Fruit fly (Drosophila melanogaster): ENCODE results near the gene side-II.
A peak's percentile ranks its signal among the peaks of the same experiment; 100 is the strongest.

side-II gene

dm6 chr2L:14995594-14996463, 23.7 kb upstream of the side-II start (continued):
- TF ChIP-seq p53 (GFP tag; optimal IDR thresholded peaks at IDR 0.05): no peak
- TF ChIP-seq Lpt (GFP tag; optimal IDR thresholded peaks at IDR 0.05): no peak
- TF ChIP-seq Hr51 (GFP tag; optimal IDR thresholded peaks at IDR 0.05): peak; percentile 30 to 96
- peak; percentile 65 for TF ChIP-seq pros (GFP tag; optimal IDR thresholded peaks at IDR 0.05)
- peak; percentile 77 for TF ChIP-seq trh (GFP tag; optimal IDR thresholded peaks at IDR 0.05)
- TF ChIP-seq D (optimal IDR thresholded peaks at IDR 0.05): no peak
- TF ChIP-seq D (GFP tag; optimal IDR thresholded peaks at IDR 0.05): peak; percentile 90
- TF ChIP-seq sd (tag; optimal IDR thresholded peaks at IDR 0.05): peak; percentile 84
- TF ChIP-seq CG14014 (GFP tag; IDR thresholded peaks at IDR 0.05): peak; percentile 85
- peak; percentile 52 for TF ChIP-seq Sry-β (GFP tag; optimal IDR thresholded peaks at IDR 0.05)
- TF ChIP-seq CG4360 (GFP tag; IDR thresholded peaks at IDR 0.05): peak; percentile 88
- peak in 1 of 2 experiments; percentile 93 for TF ChIP-seq Eip74EF (GFP tag; optimal IDR thresholded peaks at IDR 0.05)
- TF ChIP-seq sna (GFP tag; IDR thresholded peaks at IDR 0.05; ENCODE audit: partially characterized antibody): peak; percentile 56
- TF ChIP-seq Sox100B (GFP tag; optimal IDR thresholded peaks at IDR 0.05): peak; percentile 95
- no peak for TF ChIP-seq hth (optimal IDR thresholded peaks at IDR 0.05)
- peak; percentile 93 for TF ChIP-seq HLHmδ (GFP tag; optimal IDR thresholded peaks at IDR 0.05)
- TF ChIP-seq CG12104 (GFP tag; optimal IDR thresholded peaks at IDR 0.05): peak; percentile 88
- TF ChIP-seq zf30C (GFP tag; optimal IDR thresholded peaks at IDR 0.05): peak; percentile 60
- TF ChIP-seq zfh1 (GFP tag; IDR thresholded peaks at IDR 0.05): peak; percentile 89
- no peak for TF ChIP-seq Dfd (GFP tag; optimal IDR thresholded peaks at IDR 0.05)
- no peak for TF ChIP-seq zfh2 (GFP tag; optimal IDR thresholded peaks at IDR 0.05)
- TF ChIP-seq Med (GFP tag): peak; percentile 83
- no peak for TF ChIP-seq disco-r (GFP tag; optimal IDR thresholded peaks at IDR 0.05)
- no peak for TF ChIP-seq CG3995 (GFP tag; optimal IDR thresholded peaks at IDR 0.05)
- peak; percentile 94 for TF ChIP-seq Drgx (GFP tag; IDR thresholded peaks at IDR 0.05)
- peak; percentile 73; the same call in 1 of the 2 replicates for TF ChIP-seq CG31224 (GFP tag; IDR thresholded peaks at IDR 0.05)
- TF ChIP-seq Asciz (GFP tag; optimal IDR thresholded peaks at IDR 0.05): peak; percentile 92
- TF ChIP-seq gce (GFP tag; IDR thresholded peaks at IDR 0.05): peak; percentile 92
- no peak for TF ChIP-seq ftz-f1 (GFP tag; optimal IDR thresholded peaks at IDR 0.05)
- TF ChIP-seq CG31365 (tag; optimal IDR thresholded peaks at IDR 0.05): peak; percentile 56
- peak; percentile 12 for TF ChIP-seq maf-S (GFP tag; optimal IDR thresholded peaks at IDR 0.05)
- TF ChIP-seq CG30020 (tag; optimal IDR thresholded peaks at IDR 0.05): peak; percentile 46
- peak; percentile 83 for TF ChIP-seq Chrac-16 (GFP tag; optimal IDR thresholded peaks at IDR 0.05)
- peak; percentile 78 for TF ChIP-seq CG6175 (GFP tag; IDR thresholded peaks at IDR 0.05)
- TF ChIP-seq vvl (GFP tag; IDR thresholded peaks at IDR 0.05): peak; percentile 97
- no peak for TF ChIP-seq CG15479 (GFP tag; optimal IDR thresholded peaks at IDR 0.05)
- TF ChIP-seq CG10274 (GFP tag; optimal IDR thresholded peaks at IDR 0.05): peak; percentile 42
- peak; percentile 74 for TF ChIP-seq Nf-YB (GFP tag; optimal IDR thresholded peaks at IDR 0.05)
- TF ChIP-seq gfzf (GFP tag; optimal IDR thresholded peaks at IDR 0.05): no peak
- peak; percentile 69 for TF ChIP-seq wdn (GFP tag; IDR thresholded peaks at IDR 0.05)
- peak; percentile 80 for TF ChIP-seq CG12219 (GFP tag; optimal IDR thresholded peaks at IDR 0.05)
- peak; percentile 79 to 96 for TF ChIP-seq bsh (GFP tag; optimal IDR thresholded peaks at IDR 0.05)
- TF ChIP-seq pho (GFP tag; optimal IDR thresholded peaks at IDR 0.05): peak; percentile 12
- peak; percentile 96 for TF ChIP-seq Aef1 (GFP tag; IDR thresholded peaks at IDR 0.05)
- TF ChIP-seq Meics (GFP tag; optimal IDR thresholded peaks at IDR 0.05): peak; percentile 86
- peak in 1 of 3 experiments; percentile 89 for TF ChIP-seq lola (GFP tag; optimal IDR thresholded peaks at IDR 0.05)
- TF ChIP-seq Atf3 (GFP tag; optimal IDR thresholded peaks at IDR 0.05): peak; percentile 63
- TF ChIP-seq CG13894 (tag; optimal IDR thresholded peaks at IDR 0.05): peak; percentile 39
- TF ChIP-seq chif (GFP tag; optimal IDR thresholded peaks at IDR 0.05): peak; percentile 46 to 55

All from whole organism, embryonic.